Worm (Caenorhabditis elegans) whole organism, L2 larva: ENCODE results near the gene R02F2.5.

ENCODE experiments used
- ZK546.5 ChIP-seq: sonication (generic microtip); optimal IDR thresholded peaks from 2 replicates; lab custom pipeline; 2017; ENCODE audit warnings: missing biosample characterization, missing genetic modification characterization
- crh-2 ChIP-seq: sonication (generic microtip); optimal IDR thresholded peaks from 2 replicates; lab custom pipeline; 2017; ENCODE audit warnings: missing biosample characterization, missing genetic modification characterization
- dmd-4 ChIP-seq: sonication (generic microtip); optimal IDR thresholded peaks from 2 replicates; lab custom pipeline; 2017; ENCODE audit warnings: missing biosample characterization, missing genetic modification characterization
- elt-1 ChIP-seq: fragments of 150-350 bp; optimal IDR thresholded peaks from 2 replicates; lab custom pipeline; 2014; ENCODE audit warnings: missing biosample characterization, missing genetic modification characterization
- elt-3 ChIP-seq: sonication (generic microtip); optimal IDR thresholded peaks from 2 replicates; lab custom pipeline; 2017; ENCODE audit warnings: missing biosample characterization, missing genetic modification characterization
- lin-13 ChIP-seq: fragments of 150-350 bp; optimal IDR thresholded peaks from 2 replicates; lab custom pipeline; 2014; ENCODE audit warnings: missing biosample characterization, missing genetic modification reagents, missing genetic modification characterization
- lin-39 ChIP-seq: fragments of 150-350 bp; optimal IDR thresholded peaks from 2 replicates; lab custom pipeline; 2014; ENCODE audit warnings: missing biosample characterization, missing genetic modification reagents, missing genetic modification characterization
- nhr-11 ChIP-seq: fragments of 150-350 bp; optimal IDR thresholded peaks from 2 replicates; lab custom pipeline; 2014; ENCODE audit warnings: missing biosample characterization, missing genetic modification characterization
- nhr-77 ChIP-seq: fragments of 150-350 bp; optimal IDR thresholded peaks from 2 replicates; lab custom pipeline; 2014; ENCODE audit warnings: missing biosample characterization, missing genetic modification characterization
- skn-1 ChIP-seq: sonication (generic microtip); optimal IDR thresholded peaks from 2 replicates; lab custom pipeline; 2017; ENCODE audit warnings: missing biosample characterization, missing genetic modification characterization
- snpc-4 ChIP-seq: fragments of 150-350 bp; optimal IDR thresholded peaks from 2 replicates; lab custom pipeline; 2014; ENCODE audit warnings: missing biosample characterization, missing genetic modification characterization

DNA sequence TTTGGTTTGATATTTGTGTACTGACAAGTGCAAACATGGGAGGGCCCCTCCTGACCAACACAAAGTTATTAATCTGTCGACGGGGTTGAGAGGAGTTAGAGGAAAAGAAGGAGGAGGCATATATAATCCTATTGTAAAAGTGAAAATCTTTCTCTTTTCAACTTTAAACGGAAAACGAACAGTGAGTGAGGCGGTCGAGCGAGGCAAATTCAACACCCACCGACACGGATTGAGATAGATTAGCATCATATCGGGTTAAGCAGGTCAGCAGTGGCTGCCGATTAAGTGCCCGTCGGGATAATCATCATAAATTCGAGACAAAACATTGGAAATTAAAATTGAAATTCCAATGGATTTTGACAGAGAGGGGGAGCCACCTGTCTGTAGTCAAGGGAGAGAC, 42.8 kb upstream of the R02F2.5 start:
- TF ChIP-seq nhr-77 (tag; lab: Kevin White, UChicago) = no peak
- no peak for TF ChIP-seq skn-1
- no peak for TF ChIP-seq nhr-11 (tag; lab: Kevin White, UChicago)
- TF ChIP-seq lin-13 (GFP tag; lab: Kevin White, UChicago) = no peak
- TF ChIP-seq ZK546.5 (tag; lab: Kevin White, UChicago) = no peak
- no peak for TF ChIP-seq snpc-4
- no peak for TF ChIP-seq elt-3 (tag; lab: Kevin White, UChicago)
- no peak for TF ChIP-seq elt-1 (tag; lab: Kevin White, UChicago)
- no peak for TF ChIP-seq crh-2 (tag; lab: Kevin White, UChicago)
- TF ChIP-seq dmd-4 = no peak
- no peak for TF ChIP-seq lin-39 (tag; lab: Kevin White, UChicago)
